Worm (Caenorhabditis elegans) whole organism, L4 larva: ENCODE data around the gene Y50E8A.10.
"Not testable (repeated sequence)": the region's sequence is repeated elsewhere in the genome, so short reads cannot be mapped to it uniquely, and the experiment has no call there.

Experiments used
- F44E2.7 ChIP-seq: fragments of 200-800 bp; sonication (Bioruptor generic); IDR thresholded peaks from 2 replicates; pipeline ENCODE4 v2.1.2; 2022; ENCODE audit warnings: missing genetic modification characterization, missing compliant biosample characterization
- Y105C5A.15 ChIP-seq: fragments of 200-800 bp; sonication (Bioruptor generic); IDR thresholded peaks from 2 replicates; pipeline ENCODE4 v1.3.6; 2022; ENCODE audit warnings: missing genetic modification characterization, missing compliant biosample characterization
- aha-1 ChIP-seq: fragments of 150-350 bp; peaks from one replicate; lab custom pipeline; 2014; ENCODE audit warnings: missing biosample characterization, missing genetic modification characterization
- ceh-28 ChIP-seq: fragments of 150-350 bp; optimal IDR thresholded peaks from 2 replicates; lab custom pipeline; 2014; ENCODE audit warnings: missing biosample characterization, missing genetic modification reagents, missing genetic modification characterization
- ceh-44 ChIP-seq: fragments of 200-800 bp; sonication (Bioruptor generic); IDR thresholded peaks from 2 replicates; pipeline ENCODE4 v1.3.6; 2022; ENCODE audit warnings: missing genetic modification reagents, missing genetic modification characterization, missing compliant biosample characterization
- ceh-82 ChIP-seq: sonication (generic microtip); optimal IDR thresholded peaks from 2 replicates; lab custom pipeline; 2017; ENCODE audit warnings: missing biosample characterization, missing genetic modification characterization
- daf-12 ChIP-seq: fragments of 150-350 bp; optimal IDR thresholded peaks from 2 replicates; lab custom pipeline; 2014; ENCODE audit warnings: missing biosample characterization, missing genetic modification reagents, missing genetic modification characterization
- dmd-9 ChIP-seq: fragments of 200-800 bp; sonication (Bioruptor generic); IDR thresholded peaks from 2 replicates; pipeline ENCODE4 v1.3.6; 2022; ENCODE audit warnings: missing genetic modification reagents, missing genetic modification characterization, missing compliant biosample characterization
- duxl-1 ChIP-seq: sonication (generic microtip); optimal IDR thresholded peaks from 2 replicates; lab custom pipeline; 2016; ENCODE audit warnings: mild to moderate bottlenecking, missing genetic modification characterization, moderate library complexity, missing compliant biosample characterization; ENCODE audit not compliant: poor library complexity
- egl-43 ChIP-seq: fragments of 200-800 bp; sonication (Bioruptor generic); IDR thresholded peaks from 2 replicates; pipeline ENCODE4 v1.3.6; 2022; ENCODE audit warnings: missing genetic modification reagents, missing genetic modification characterization, missing compliant biosample characterization
- fos-1 ChIP-seq: fragments of 150-350 bp; optimal IDR thresholded peaks from 2 replicates; lab custom pipeline; 2014; ENCODE audit warnings: missing biosample characterization, missing genetic modification characterization
- hif-1 ChIP-seq, 2 experiments: sonication (generic microtip); optimal IDR thresholded peaks; 2 replicates each; lab custom pipeline; 2016 to 2017; ENCODE audit warnings: missing compliant biosample characterization in 2 of 2, missing genetic modification characterization in 2 of 2, missing genetic modification reagents in 2 of 2, missing genotype in 2 of 2, mild to moderate bottlenecking in 1 of 2
- hlh-30 ChIP-seq: sonication (generic microtip); optimal IDR thresholded peaks from 2 replicates; lab custom pipeline; 2017; ENCODE audit warnings: antibody characterized with exemption, mild to moderate bottlenecking, missing genetic modification characterization, missing compliant biosample characterization; ENCODE audit not compliant: insufficient read depth
- hmg-1.1 ChIP-seq: fragments of 200-800 bp; sonication (Bioruptor generic); IDR thresholded peaks from 2 replicates; pipeline ENCODE4 v1.3.6; 2022; ENCODE audit warnings: missing genetic modification reagents, missing genetic modification characterization, missing compliant biosample characterization
- lim-7 ChIP-seq: fragments of 200-800 bp; sonication (Bioruptor generic); IDR thresholded peaks from 2 replicates; pipeline ENCODE4 v1.3.6; 2022; ENCODE audit warnings: missing genetic modification characterization, missing compliant biosample characterization
- lin-38 ChIP-seq: fragments of 200-800 bp; sonication (Bioruptor generic); IDR thresholded peaks from 2 replicates; pipeline ENCODE4 v1.3.6; 2022; ENCODE audit warnings: missing genetic modification reagents, missing genetic modification characterization, missing compliant biosample characterization
- lin-39 ChIP-seq: fragments of 150-350 bp; optimal IDR thresholded peaks from 2 replicates; lab custom pipeline; 2014; ENCODE audit warnings: missing biosample characterization, missing genetic modification reagents, missing genetic modification characterization
- lir-3 ChIP-seq: sonication (generic microtip); optimal IDR thresholded peaks from 2 replicates; lab custom pipeline; 2016; ENCODE audit warnings: mild to moderate bottlenecking, missing genetic modification characterization, missing compliant biosample characterization
- madf-9 ChIP-seq: fragments of 200-800 bp; sonication (Bioruptor generic); conservative IDR thresholded peaks from 2 replicates; pipeline ENCODE4 v1.3.6; 2022; ENCODE audit warnings: missing genetic modification reagents, missing genetic modification characterization, missing compliant biosample characterization
- mdt-29 ChIP-seq: fragments of 200-800 bp; sonication (Bioruptor generic); IDR thresholded peaks from 2 replicates; pipeline ENCODE4 v1.3.6; 2022; ENCODE audit warnings: missing genetic modification reagents, missing genetic modification characterization, missing compliant biosample characterization
- mxl-2 ChIP-seq: fragments of 200-800 bp; sonication (Bioruptor generic); conservative IDR thresholded peaks from 2 replicates; pipeline ENCODE4 v1.3.6; 2022; ENCODE audit warnings: missing genetic modification reagents, missing genetic modification characterization, missing compliant biosample characterization
- nhr-102 ChIP-seq: sonication (generic microtip); optimal IDR thresholded peaks from 2 replicates; lab custom pipeline; 2016; ENCODE audit warnings: mild to moderate bottlenecking, missing genetic modification characterization, moderate library complexity, missing compliant biosample characterization
- nhr-42 ChIP-seq: fragments of 200-800 bp; sonication (Bioruptor generic); IDR thresholded peaks from 2 replicates; pipeline ENCODE4 v1.3.6; 2022; ENCODE audit warnings: missing genetic modification characterization, missing compliant biosample characterization
- spr-1 ChIP-seq: sonication (generic microtip); optimal IDR thresholded peaks from 2 replicates; lab custom pipeline; 2016; ENCODE audit warnings: mild to moderate bottlenecking, missing genetic modification characterization, missing compliant biosample characterization
- unc-39 ChIP-seq: sonication (generic microtip); optimal IDR thresholded peaks from 2 replicates; lab custom pipeline; 2017; ENCODE audit warnings: missing biosample characterization, missing genetic modification characterization
- vab-7 ChIP-seq: fragments of 200-800 bp; sonication (Bioruptor generic); IDR thresholded peaks from 2 replicates; pipeline ENCODE4 v1.3.6; 2022; ENCODE audit warnings: missing genetic modification reagents, missing genetic modification characterization, missing compliant biosample characterization
- zfp-3 ChIP-seq: fragments of 200-800 bp; sonication (Bioruptor generic); conservative IDR thresholded peaks from 2 replicates; pipeline ENCODE4 v1.3.6; 2022; ENCODE audit warnings: missing genetic modification reagents, missing genetic modification characterization, missing compliant biosample characterization
- ztf-7 ChIP-seq: fragments of 150-350 bp; optimal IDR thresholded peaks from 2 replicates; lab custom pipeline; 2014; ENCODE audit warnings: missing biosample characterization, missing genetic modification characterization

Y50E8A.10 gene

ce11 chrV:14826952-14827351, 47.2 kb downstream of the Y50E8A.10 start, which contains the start of gene nspa-8:
Gene nspa-8 (minus strand): TSS chrV:14827052.
- TF ChIP-seq lin-38 (GFP tag; lab: Robert Waterston, UW); fos-1; hif-1 (tag; optimal IDR thresholded peaks at IDR 0.05; lab: Kevin White, UChicago): not testable (repeated sequence)

DNA sequence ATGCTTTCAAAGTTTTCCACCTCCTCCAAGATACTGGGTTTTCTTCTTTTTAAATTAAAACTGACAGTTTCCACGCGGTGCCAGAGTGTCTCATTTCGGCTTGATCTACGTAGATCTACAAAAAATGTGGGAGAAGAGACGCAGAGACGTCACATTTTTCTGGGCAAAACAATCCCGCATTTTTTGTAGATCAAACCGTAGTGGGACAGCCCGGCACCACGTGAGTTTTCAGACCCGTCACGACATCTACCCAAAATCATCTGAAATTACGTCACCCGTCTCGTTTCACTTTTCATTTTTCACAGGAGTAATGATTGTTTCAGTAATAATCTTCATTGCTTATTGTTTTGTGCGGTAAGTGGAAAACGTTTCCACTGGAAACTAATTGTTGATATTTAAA, 48.6 kb downstream of the Y50E8A.10 start:
- TF ChIP-seq mxl-2 (GFP tag; lab: Robert Waterston, UW) (0 out of 2 replicates have a peak, but pooled peaks have one; percentile 16), lir-3 (no peak), madf-9 (no peak), ztf-7 (tag; lab: Kevin White, UChicago) (no peak), lin-39 (tag; lab: Kevin White, UChicago) (no peak), egl-43 (GFP tag; lab: Robert Waterston, UW) (no peak), ceh-28 (no peak), nhr-42 (no peak), daf-12 (tag; lab: Kevin White, UChicago) (no peak), lin-38 (GFP tag; lab: Robert Waterston, UW) (0 out of 2 replicates have a peak, but pooled peaks have one; percentile 24), vab-7 (no peak), zfp-3 (GFP tag; lab: Robert Waterston, UW) (peak; percentile 77; the same call in 1 of the 2 replicates), spr-1 (peak; percentile 1), dmd-9 (GFP tag; lab: Robert Waterston, UW) (no peak), Y105C5A.15 (GFP tag; lab: Robert Waterston, UW) (0 out of 2 replicates have a peak, but pooled peaks have one; percentile 26), hmg-1.1 (peak; percentile 23; the same call in 1 of the 2 replicates), F44E2.7 (GFP tag; lab: Robert Waterston, UW) (no peak), ceh-82 (no peak), hlh-30 (no peak), ceh-44 (GFP tag; lab: Robert Waterston, UW) (no peak), nhr-102 (tag; lab: Kevin White, UChicago) (peak; percentile 53), unc-39 (tag; lab: Kevin White, UChicago) (no peak), duxl-1 (tag; lab: Kevin White, UChicago) (peak; percentile 21), aha-1 (peak; percentile 42), mdt-29 (GFP tag; lab: Robert Waterston, UW) (no peak), lim-7 (GFP tag; lab: Robert Waterston, UW) (0 out of 2 replicates have a peak, but pooled peaks have one; percentile 9)
